Worm (Caenorhabditis elegans) whole organism, early embryonic: Measurements from ENCODE around the gene gtf-2F1.

Experiments used
- B0310.2 ChIP-seq: sonication (generic microtip); optimal IDR thresholded peaks from 2 replicates; lab custom pipeline; 2016; ENCODE audit warnings: mild to moderate bottlenecking, missing genetic modification characterization, missing compliant biosample characterization
- ama-1 ChIP-seq: fragments of 150-350 bp; optimal IDR thresholded peaks from 2 replicates; lab custom pipeline; 2014
- ceh-36 ChIP-seq: sonication (generic microtip); optimal IDR thresholded peaks from 2 replicates; lab custom pipeline; 2016; ENCODE audit warnings: missing genetic modification characterization, inconsistent platforms, missing compliant biosample characterization
- hnd-1 ChIP-seq: sonication (generic microtip); optimal IDR thresholded peaks from 2 replicates; lab custom pipeline; 2016; ENCODE audit warnings: missing genetic modification characterization, missing compliant biosample characterization
- pes-1 ChIP-seq: fragments of 200-800 bp; sonication (Bioruptor generic); IDR thresholded peaks from 2 replicates; pipeline ENCODE4 v1.3.6; 2022; ENCODE audit warnings: missing genetic modification reagents, missing genetic modification characterization, missing compliant biosample characterization
- scrt-1 ChIP-seq: fragments of 200-800 bp; sonication (Bioruptor generic); IDR thresholded peaks from 2 replicates; pipeline ENCODE4 v1.3.6; 2022; ENCODE audit warnings: missing genetic modification characterization, missing compliant biosample characterization
- sea-1 ChIP-seq: fragments of 200-800 bp; sonication (Bioruptor generic); conservative IDR thresholded peaks from 2 replicates; pipeline ENCODE4 v1.3.6; 2022; ENCODE audit warnings: missing genetic modification characterization, missing compliant biosample characterization
- tbx-37 ChIP-seq: fragments of 200-800 bp; sonication (Bioruptor generic); conservative IDR thresholded peaks from 2 replicates; pipeline ENCODE4 v1.3.6; 2022; ENCODE audit warnings: missing genetic modification reagents, missing genetic modification characterization, missing compliant biosample characterization

DNA sequence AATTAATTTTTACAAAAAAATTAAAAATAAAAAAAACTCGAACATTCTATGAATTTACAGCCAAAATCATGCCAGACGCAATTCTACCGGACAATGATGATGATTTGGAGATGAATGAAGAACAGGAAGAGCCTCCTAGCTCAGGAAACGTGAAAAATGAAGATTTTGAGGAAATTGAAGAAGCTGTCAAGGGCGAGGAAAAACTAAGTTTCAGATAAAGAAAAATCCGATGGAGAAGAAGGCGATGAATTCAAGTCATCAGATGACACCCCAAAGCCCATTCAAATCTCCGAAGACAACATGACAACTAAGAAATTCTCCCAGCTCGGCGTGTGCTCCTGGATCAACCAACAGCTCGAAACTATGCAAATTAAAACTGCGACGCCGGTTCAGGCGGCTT, 20.4 kb downstream of the gtf-2F1 start, which contains the start of gene Y52E8A.1:
- TF ChIP-seq sea-1 (GFP tag; lab: Robert Waterston, UW) (no peak), scrt-1 (GFP tag; lab: Robert Waterston, UW) (no peak), pes-1 (no peak), ceh-36 (tag; lab: Kevin White, UChicago) (no peak), B0310.2 (tag; lab: Kevin White, UChicago) (no peak), ama-1 (no peak), hnd-1 (no peak), tbx-37 (GFP tag; lab: Robert Waterston, UW) (no peak)
